Worm (Caenorhabditis elegans) whole organism, young adult: ENCODE data around the gene srj-39.

Experiments used
- nfya-1 ChIP-seq: sonication (generic microtip); optimal IDR thresholded peaks from 2 replicates; lab custom pipeline; 2017; ENCODE audit warnings: antibody characterized with exemption, missing compliant biosample characterization, missing genetic modification characterization, borderline replicate concordance; ENCODE audit not compliant: insufficient read depth
- pha-4 ChIP-seq: fragments of 150-350 bp; sonication (generic microtip); optimal IDR thresholded peaks from 2 replicates; lab custom pipeline; 2014; ENCODE audit warnings: missing biosample characterization, missing genetic modification reagents, missing genetic modification characterization

DNA sequence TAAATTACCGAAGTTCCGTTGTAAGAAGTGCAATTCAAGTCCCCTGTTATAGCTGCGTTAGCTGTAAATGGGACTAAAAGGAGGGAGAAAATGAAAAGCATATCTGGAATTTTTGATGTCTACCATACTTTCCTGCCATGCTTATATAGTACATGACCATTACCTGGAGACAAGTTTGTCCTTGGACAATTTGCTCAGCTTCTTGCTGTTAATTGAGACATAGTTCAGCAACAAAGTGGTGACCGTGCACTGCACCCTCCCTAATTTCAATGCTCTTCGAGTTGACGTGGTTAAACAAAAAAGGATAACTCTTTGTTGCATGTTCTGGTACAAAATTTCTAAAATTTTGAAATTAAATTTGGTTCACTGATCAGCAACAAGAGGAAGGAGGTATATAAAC lies 23.0 kb downstream of the srj-39 start, which contains the start of gene T05B4.13:
- TF ChIP-seq pha-4 (tag; lab: Kevin White, UChicago) = no peak
- no peak for TF ChIP-seq nfya-1 (tag; lab: Kevin White, UChicago)
